Fruit fly (Drosophila melanogaster) whole organism, wandering third instar larva: ENCODE data around the gene Srp68.

Experiments
- Abd-B ChIP-seq: fragments of >200 bp; optimal IDR thresholded peaks from 2 replicates; lab custom pipeline; 2017; ENCODE audit warnings: missing biosample characterization, missing genetic modification characterization
- CG32264 ChIP-seq: fragments of 200-800 bp; sonication (Bioruptor generic); optimal IDR thresholded peaks from 2 replicates; lab custom pipeline; 2016; ENCODE audit warnings: missing biosample characterization, missing genetic modification characterization
- CG9705 ChIP-seq: fragments of 200-800 bp; sonication (Bioruptor generic); optimal IDR thresholded peaks from 2 replicates; lab custom pipeline; 2018; ENCODE audit warnings: missing biosample characterization, mild to moderate bottlenecking, missing genetic modification characterization
- CrebA ChIP-seq: fragments of 200-800 bp; sonication (Bioruptor generic); optimal IDR thresholded peaks from 2 replicates; lab custom pipeline; 2016; ENCODE audit warnings: missing biosample characterization, mild to moderate bottlenecking, missing genetic modification characterization, borderline replicate concordance
- Dif ChIP-seq: fragments of 200-275, 200-300 bp; sonication (Bioruptor generic); optimal IDR thresholded peaks from 2 replicates; lab custom pipeline; 2018; ENCODE audit warnings: missing biosample characterization, missing genetic modification characterization; ENCODE audit not compliant: partially characterized antibody
- HLH106 ChIP-seq: fragments of 200-800 bp; optimal IDR thresholded peaks from 3 replicates; lab custom pipeline; 2019; ENCODE audit warnings: missing biosample characterization, mild to moderate bottlenecking, missing genetic modification characterization, moderate library complexity
- Hnf4 ChIP-seq: fragments of 200-800 bp; sonication (Bioruptor generic); optimal IDR thresholded peaks from 2 replicates; lab custom pipeline; 2016; ENCODE audit warnings: missing biosample characterization, mild to moderate bottlenecking, missing genetic modification characterization
- Hr78 ChIP-seq: fragments of >200 bp; optimal IDR thresholded peaks from 2 replicates; lab custom pipeline; 2017; ENCODE audit warnings: missing biosample characterization, missing genetic modification characterization
- Hr83 ChIP-seq: fragments of 200-300 bp; sonication (Bioruptor generic); optimal IDR thresholded peaks from 2 replicates; lab custom pipeline; 2016; ENCODE audit warnings: missing biosample characterization, mild to moderate bottlenecking, missing genetic modification characterization, moderate library complexity; ENCODE audit not compliant: poor library complexity, severe bottlenecking
- Mio ChIP-seq: sonication (Bioruptor generic); optimal IDR thresholded peaks from 2 replicates; lab custom pipeline; 2016; ENCODE audit warnings: missing biosample characterization, missing genetic modification characterization
- N ChIP-seq: fragments of >200 bp; optimal IDR thresholded peaks from 2 replicates; lab custom pipeline; 2018; ENCODE audit warnings: missing biosample characterization, missing external identifiers, missing genetic modification characterization
- OdsH ChIP-seq: fragments of 200-800 bp; sonication (Bioruptor generic); optimal IDR thresholded peaks from 2 replicates; lab custom pipeline; 2016; ENCODE audit warnings: missing biosample characterization, mild to moderate bottlenecking, missing genetic modification characterization
- Rel ChIP-seq, 2 experiments: fragments of 200-800 bp; sonication (Bioruptor generic) in 1 of 2; optimal IDR thresholded peaks; 2 replicates in 1 of 2; 3 replicates in 1 of 2; lab custom pipeline; 2016 to 2019; ENCODE audit warnings: mild to moderate bottlenecking in 2 of 2, missing biosample characterization in 2 of 2, missing genetic modification characterization in 2 of 2, moderate library complexity in 1 of 2
- Sp1 ChIP-seq: fragments of 200-800 bp; sonication (Bioruptor generic); optimal IDR thresholded peaks from 3 replicates; lab custom pipeline; 2019; ENCODE audit warnings: missing biosample characterization, mild to moderate bottlenecking, missing genetic modification characterization, moderate library complexity
- Vsx2 ChIP-seq: fragments of 200-300, 225-300 bp; sonication (Bioruptor generic); optimal IDR thresholded peaks from 2 replicates; lab custom pipeline; 2018; ENCODE audit warnings: missing biosample characterization, missing genetic modification characterization; ENCODE audit not compliant: partially characterized antibody
- br ChIP-seq: fragments of 200-800 bp; sonication (Bioruptor generic); optimal IDR thresholded peaks from 2 replicates; lab custom pipeline; 2016; ENCODE audit warnings: missing biosample characterization, missing genetic modification characterization
- brk ChIP-seq: fragments of 200-800 bp; sonication (Bioruptor generic); optimal IDR thresholded peaks from 2 replicates; lab custom pipeline; 2016; ENCODE audit warnings: missing biosample characterization, mild to moderate bottlenecking, missing genetic modification characterization
- dl ChIP-seq, 2 experiments: fragments of 175-275, 200-275 bp in 1 of 2; fragments of 200-275 bp in 1 of 2; sonication (Bioruptor generic); optimal IDR thresholded peaks; lab custom pipeline; 2018; ENCODE audit warnings: mild to moderate bottlenecking in 2 of 2, missing biosample characterization in 2 of 2, missing genetic modification characterization in 2 of 2, moderate library complexity in 2 of 2; ENCODE audit not compliant: partially characterized antibody in 2 of 2, insufficient read depth in 1 of 2
- ey ChIP-seq: fragments of 200-800 bp; sonication (Bioruptor generic); optimal IDR thresholded peaks from 2 replicates; lab custom pipeline; 2016; ENCODE audit warnings: missing biosample characterization, missing genetic modification characterization
- foxo ChIP-seq, 2 experiments: fragments of 200-800 bp; sonication (Bioruptor generic); optimal IDR thresholded peaks; 2 replicates in 1 of 2; 3 replicates in 1 of 2; lab custom pipeline; 2016 to 2017; ENCODE audit warnings: missing biosample characterization in 2 of 2, missing genetic modification characterization in 2 of 2
- fru ChIP-seq: fragments of 200-800 bp; sonication (Bioruptor generic); optimal IDR thresholded peaks from 3 replicates; lab custom pipeline; 2016; ENCODE audit warnings: missing biosample characterization, mild to moderate bottlenecking, missing genetic modification characterization
- h ChIP-seq: fragments of 200-800 bp; sonication (Bioruptor generic); optimal IDR thresholded peaks from 3 replicates; lab custom pipeline; 2016; ENCODE audit warnings: missing biosample characterization, mild to moderate bottlenecking, missing genetic modification characterization
- psq ChIP-seq: fragments of 200-800 bp; sonication (Bioruptor generic); optimal IDR thresholded peaks from 3 replicates; lab custom pipeline; 2017; ENCODE audit warnings: missing biosample characterization, mild to moderate bottlenecking, missing genetic modification characterization, moderate library complexity
- rgr ChIP-seq: fragments of 200-800 bp; sonication (Bioruptor generic); optimal IDR thresholded peaks from 3 replicates; lab custom pipeline; 2016; ENCODE audit warnings: missing biosample characterization, mild to moderate bottlenecking, missing genetic modification characterization
- sage ChIP-seq: fragments of 200-800 bp; sonication (Bioruptor generic); optimal IDR thresholded peaks from 2 replicates; lab custom pipeline; 2016; ENCODE audit warnings: missing biosample characterization, mild to moderate bottlenecking, missing genetic modification characterization
- sv ChIP-seq: fragments of 200-800 bp; sonication (Bioruptor generic); optimal IDR thresholded peaks from 3 replicates; lab custom pipeline; 2016; ENCODE audit warnings: missing biosample characterization, missing genetic modification characterization
- tai ChIP-seq: sonication (Bioruptor generic); optimal IDR thresholded peaks from 2 replicates; lab custom pipeline; 2016; ENCODE audit warnings: missing biosample characterization, missing genetic modification characterization
- woc ChIP-seq: sonication (Bioruptor generic); optimal IDR thresholded peaks from 2 replicates; lab custom pipeline; 2016; ENCODE audit warnings: missing biosample characterization, mild to moderate bottlenecking, missing genetic modification characterization

Gene Srp68

dm6 chr3L:9019196-9019662 is 44.4 kb downstream of the Srp68 start, which contains the start of gene Doc2:
TSS of gene Doc2 (minus strand) at chr3L:9019246.
- TF ChIP-seq Dif (GFP tag; lab: Kevin White, UChicago) (peak; percentile 24), dl (GFP tag; optimal IDR thresholded peaks at IDR 0.05; lab: Kevin White, UChicago; ENCODE audit: insufficient read depth in 1 of 2, partially characterized antibody in 2 of 2) (peak in 1 of 2 experiments; percentile 23), Hnf4 (GFP tag; lab: Kevin White, UChicago) (no peak)

dm6 chr3L:9020436-9021370 is 45.9 kb downstream of the Srp68 start:
- TF ChIP-seq h (GFP tag; lab: Kevin White, UChicago) = peak; percentile 4
- no peak for TF ChIP-seq woc (GFP tag; lab: Kevin White, UChicago)
- TF ChIP-seq Abd-B = no peak
- TF ChIP-seq foxo (GFP tag; optimal IDR thresholded peaks at IDR 0.05; lab: Kevin White, UChicago) = no peak
- TF ChIP-seq brk (GFP tag; lab: Kevin White, UChicago) = no peak
- TF ChIP-seq sage (GFP tag; lab: Kevin White, UChicago) = no peak
- no peak for TF ChIP-seq CG9705 (GFP tag; lab: Kevin White, UChicago)
- no peak for TF ChIP-seq Hr78 (GFP tag; lab: Kevin White, UChicago)

- TF ChIP-seq h (GFP tag; lab: Kevin White, UChicago) = peak; percentile 39
- peak; percentile 7 for TF ChIP-seq OdsH (GFP tag; lab: Kevin White, UChicago)
- TF ChIP-seq Rel (GFP tag; optimal IDR thresholded peaks at IDR 0.05; lab: Kevin White, UChicago) = no peak
- TF ChIP-seq Rel (tag; optimal IDR thresholded peaks at IDR 0.05; lab: Kevin White, UChicago) = no peak
- no peak for TF ChIP-seq Hr83 (GFP tag; lab: Kevin White, UChicago)
- TF ChIP-seq br = peak; percentile 8
- TF ChIP-seq CrebA (GFP tag; lab: Kevin White, UChicago) = no peak
- TF ChIP-seq ey = peak; percentile 34
- no peak for TF ChIP-seq fru (GFP tag; lab: Kevin White, UChicago)
- no peak for TF ChIP-seq N (GFP tag; lab: Kevin White, UChicago)
- TF ChIP-seq HLH106 (tag; lab: Kevin White, UChicago) = peak; percentile 0
- TF ChIP-seq CG32264 = no peak
- peak; percentile 55 for TF ChIP-seq sv
- peak in 1 of 2 experiments; percentile 15 for TF ChIP-seq foxo (GFP tag; optimal IDR thresholded peaks at IDR 0.05; lab: Kevin White, UChicago)
- TF ChIP-seq Sp1 (GFP tag; lab: Kevin White, UChicago) = no peak
Measured at dm6 chr3L:9023627-9024026, 48.8 kb downstream of the Srp68 start.

dm6 chr3L:9024741-9025140 is 49.9 kb downstream of the Srp68 start:
- TF ChIP-seq rgr (GFP tag; lab: Kevin White, UChicago) (no peak), OdsH (GFP tag; lab: Kevin White, UChicago) (no peak), CrebA (GFP tag; lab: Kevin White, UChicago) (no peak), sage (GFP tag; lab: Kevin White, UChicago) (no peak), Hr83 (GFP tag; lab: Kevin White, UChicago) (no peak), psq (no peak), tai (GFP tag; lab: Kevin White, UChicago) (no peak), Mio (GFP tag; lab: Kevin White, UChicago) (no peak), CG32264 (no peak)

- no peak for TF ChIP-seq dl (GFP tag; optimal IDR thresholded peaks at IDR 0.05; lab: Kevin White, UChicago; ENCODE audit: insufficient read depth in 1 of 2, partially characterized antibody in 2 of 2)
- TF ChIP-seq Vsx2 = no peak
Measured at dm6 chr3L:9025178-9025577, 50.3 kb downstream of the Srp68 start.
